Worm (Caenorhabditis elegans) whole organism, L2 larva: ENCODE results near the gene cyp-13B1.

Experiments
- ZK546.5 ChIP-seq: sonication (generic microtip); optimal IDR thresholded peaks from 2 replicates; lab custom pipeline; 2017; ENCODE audit warnings: missing biosample characterization, missing genetic modification characterization
- aly-2 ChIP-seq: fragments of 150-350 bp; optimal IDR thresholded peaks from 2 replicates; lab custom pipeline; 2014; ENCODE audit warnings: missing biosample characterization, missing genetic modification characterization
- blmp-1 ChIP-seq: sonication (generic microtip); optimal IDR thresholded peaks from 2 replicates; lab custom pipeline; 2017; ENCODE audit warnings: missing genetic modification characterization, mild to moderate bottlenecking, missing compliant biosample characterization, antibody characterized with exemption, moderate library complexity; ENCODE audit not compliant: insufficient read depth
- ceh-82 ChIP-seq: fragments of 150-350 bp; optimal IDR thresholded peaks from 2 replicates; lab custom pipeline; 2014; ENCODE audit warnings: missing biosample characterization, missing genetic modification characterization
- elt-1 ChIP-seq: fragments of 150-350 bp; optimal IDR thresholded peaks from 2 replicates; lab custom pipeline; 2014; ENCODE audit warnings: missing biosample characterization, missing genetic modification characterization
- fos-1 ChIP-seq: fragments of 150-350 bp; optimal IDR thresholded peaks from 2 replicates; lab custom pipeline; 2014; ENCODE audit warnings: missing biosample characterization, missing genetic modification characterization
- lin-39 ChIP-seq: fragments of 150-350 bp; optimal IDR thresholded peaks from 2 replicates; lab custom pipeline; 2014; ENCODE audit warnings: missing biosample characterization, missing genetic modification reagents, missing genetic modification characterization
- lsy-2 ChIP-seq, 2 experiments: fragments of 150-350 bp in 1 of 2; sonication (generic microtip) in 1 of 2; optimal IDR thresholded peaks; 2 replicates each; lab custom pipeline; 2014 to 2017; ENCODE audit warnings: missing biosample characterization in 2 of 2, missing genetic modification characterization in 2 of 2
- nhr-10 ChIP-seq: sonication (generic microtip); optimal IDR thresholded peaks from 2 replicates; lab custom pipeline; 2017; ENCODE audit warnings: missing biosample characterization, missing genetic modification characterization
- nhr-12 ChIP-seq: fragments of 150-350 bp; optimal IDR thresholded peaks from 2 replicates; lab custom pipeline; 2014; ENCODE audit warnings: missing biosample characterization, missing genetic modification characterization
- nhr-23 ChIP-seq: fragments of 150-350 bp; optimal IDR thresholded peaks from 2 replicates; lab custom pipeline; 2014; ENCODE audit warnings: missing biosample characterization, missing genetic modification reagents, missing genetic modification characterization
- nhr-6 ChIP-seq: fragments of 150-350 bp; optimal IDR thresholded peaks from 2 replicates; lab custom pipeline; 2014; ENCODE audit warnings: missing biosample characterization, missing genetic modification characterization
- nhr-77 ChIP-seq: fragments of 150-350 bp; optimal IDR thresholded peaks from 2 replicates; lab custom pipeline; 2014; ENCODE audit warnings: missing biosample characterization, missing genetic modification characterization
- sem-4 ChIP-seq: fragments of 150-350 bp; optimal IDR thresholded peaks from 2 replicates; lab custom pipeline; 2014; ENCODE audit warnings: missing biosample characterization, missing genetic modification reagents, missing genetic modification characterization

DNA sequence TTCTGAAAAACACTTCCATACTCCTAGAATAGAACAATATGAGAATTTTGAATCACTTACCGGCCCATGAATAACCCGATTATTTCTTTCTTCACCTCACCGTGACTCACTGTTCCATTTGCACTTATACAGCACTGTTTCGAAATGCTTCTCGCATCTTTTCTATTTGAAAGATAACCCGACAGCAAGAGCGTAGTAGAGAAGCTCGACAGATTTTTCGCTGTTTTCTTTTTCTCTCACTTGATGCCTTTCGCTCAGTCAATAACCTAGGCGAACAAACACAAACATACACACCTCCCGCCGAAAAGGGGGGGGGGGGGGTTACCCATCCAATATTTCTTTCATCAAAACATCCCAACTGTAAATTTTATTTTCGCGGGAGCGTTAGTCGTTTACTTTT is 8.1 kb downstream of the cyp-13B1 start:
- no peak for TF ChIP-seq ceh-82 (tag; lab: Kevin White, UChicago)
- no peak for TF ChIP-seq elt-1 (tag; lab: Kevin White, UChicago)
- TF ChIP-seq sem-4 (tag; lab: Kevin White, UChicago): no peak
- TF ChIP-seq aly-2 (tag; lab: Kevin White, UChicago): no peak
- TF ChIP-seq blmp-1: peak; percentile 10
- no peak for TF ChIP-seq lin-39 (tag; lab: Kevin White, UChicago)
- TF ChIP-seq lsy-2 (tag; optimal IDR thresholded peaks at IDR 0.05; lab: Kevin White, UChicago): no peak
- peak; percentile 95 for TF ChIP-seq fos-1 (tag; lab: Kevin White, UChicago)
- TF ChIP-seq nhr-23 (tag; lab: Kevin White, UChicago): no peak
- TF ChIP-seq nhr-10: no peak
- TF ChIP-seq nhr-6 (tag; lab: Kevin White, UChicago): no peak
- TF ChIP-seq nhr-12 (tag; lab: Kevin White, UChicago): no peak
- TF ChIP-seq nhr-77 (tag; lab: Kevin White, UChicago): no peak
- no peak for TF ChIP-seq ZK546.5
